Fruit fly (Drosophila melanogaster) whole organism, pupa: ENCODE results near the gene CG44005.

ENCODE experiments used
- CG12605 ChIP-seq: fragments of 200-800 bp; sonication (Bioruptor generic); IDR thresholded peaks from 2 replicates; pipeline ENCODE4 v1.3.6; 2022; ENCODE audit warnings: missing biosample characterization, missing genetic modification characterization
- CG14655 ChIP-seq: fragments of 200-800 bp; sonication (Bioruptor generic); optimal IDR thresholded peaks from 3 replicates; lab custom pipeline; 2017; ENCODE audit warnings: mild to moderate bottlenecking, missing biosample characterization, missing genetic modification reagents, missing genetic modification characterization
- CG15710 ChIP-seq: fragments of 200-800 bp; sonication (Bioruptor generic); optimal IDR thresholded peaks from 2 replicates; lab custom pipeline; 2018; ENCODE audit warnings: missing biosample characterization, mild to moderate bottlenecking, missing genetic modification characterization, moderate library complexity
- CG17806 ChIP-seq: fragments of 200-800 bp; sonication (Bioruptor generic); optimal IDR thresholded peaks from 2 replicates; lab custom pipeline; 2018; ENCODE audit warnings: missing biosample characterization, mild to moderate bottlenecking, missing genetic modification characterization, moderate library complexity
- CG34367 ChIP-seq: fragments of 200-800 bp; sonication (Bioruptor generic); optimal IDR thresholded peaks from 2 replicates; lab custom pipeline; 2018; ENCODE audit warnings: missing biosample characterization, mild to moderate bottlenecking, missing genetic modification characterization
- CG4496 ChIP-seq: fragments of 200-800 bp; sonication (Bioruptor generic); IDR thresholded peaks from 3 replicates; pipeline ENCODE4 v1.3.6; 2022; ENCODE audit warnings: missing biosample characterization, missing genetic modification characterization
- CG8159 ChIP-seq: fragments of 200-800 bp; sonication (Bioruptor generic); optimal IDR thresholded peaks from 3 replicates; lab custom pipeline; 2018; ENCODE audit warnings: missing biosample characterization, mild to moderate bottlenecking, missing genetic modification characterization, moderate library complexity
- CG8301 ChIP-seq: fragments of 200-800 bp; sonication (Bioruptor generic); optimal IDR thresholded peaks from 2 replicates; lab custom pipeline; 2018; ENCODE audit warnings: missing biosample characterization, mild to moderate bottlenecking, missing genetic modification characterization
- CG9948 ChIP-seq: fragments of 200-800 bp; sonication (Bioruptor generic); optimal IDR thresholded peaks from 2 replicates; lab custom pipeline; 2018; ENCODE audit warnings: missing biosample characterization, mild to moderate bottlenecking, missing genetic modification characterization, moderate library complexity
- EcR ChIP-seq: fragments of 200-800 bp; sonication (Bioruptor generic); optimal IDR thresholded peaks from 3 replicates; lab custom pipeline; 2019; ENCODE audit warnings: missing biosample characterization, missing genetic modification characterization, mild to moderate bottlenecking, moderate library complexity, missing genetic modification reagents
- Ets98B ChIP-seq: fragments of 200-800 bp; sonication (Bioruptor generic); IDR thresholded peaks from 2 replicates; pipeline ENCODE4 v1.3.6; 2022; ENCODE audit warnings: missing biosample characterization, missing genetic modification characterization
- Pif1B ChIP-seq: fragments of 200-800 bp; sonication (Bioruptor generic); optimal IDR thresholded peaks from 3 replicates; lab custom pipeline; 2016; ENCODE audit warnings: missing biosample characterization, missing genetic modification characterization
- Snoo ChIP-seq: fragments of 200-800 bp; sonication (Bioruptor generic); optimal IDR thresholded peaks from 3 replicates; lab custom pipeline; 2017; ENCODE audit warnings: missing biosample characterization, mild to moderate bottlenecking, missing genetic modification characterization, inconsistent platforms
- fd96Ca ChIP-seq: fragments of 200-800 bp; sonication (Bioruptor generic); IDR thresholded peaks from 3 replicates; pipeline ENCODE4 v1.3.6; 2022; ENCODE audit warnings: missing biosample characterization, missing genetic modification characterization

- peak; percentile 57 for TF ChIP-seq CG14655
- peak; percentile 87 for TF ChIP-seq EcR
- no peak for TF ChIP-seq Ets98B (GFP tag; lab: Robert Waterston, UW)
- TF ChIP-seq CG8301 (tag; lab: Kevin White, UChicago) = peak; percentile 2
- peak; percentile 31 for TF ChIP-seq CG8159 (tag; lab: Kevin White, UChicago)
- TF ChIP-seq CG9948 (tag; lab: Kevin White, UChicago) = peak; percentile 21
- TF ChIP-seq fd96Ca (GFP tag; lab: Robert Waterston, UW) = no peak
- peak; percentile 30 for TF ChIP-seq CG17806 (tag; lab: Kevin White, UChicago)
- peak; percentile 19 for TF ChIP-seq CG15710 (tag; lab: Kevin White, UChicago)
- no peak for TF ChIP-seq Snoo
- no peak for TF ChIP-seq CG34367 (tag; lab: Kevin White, UChicago)
- TF ChIP-seq Pif1B (GFP tag; lab: Kevin White, UChicago) = no peak
- TF ChIP-seq CG12605 = no peak
- peak; percentile 60; the same call in 1 of the 3 replicates for TF ChIP-seq CG4496 (GFP tag; lab: Robert Waterston, UW)
These were observed 3.9 kb upstream of the CG44005 start for dm6 chr3L:18075853-18076252.
